Fruit fly (Drosophila melanogaster) whole organism, embryonic: Measurements from ENCODE around the gene IKKbeta.
A peak's percentile ranks its signal among the peaks of the same experiment; 100 is the strongest.

Experiments used
- Abd-B ChIP-seq: fragments of 200-800 bp; sonication (Bioruptor generic); optimal IDR thresholded peaks from 2 replicates; lab custom pipeline; 2018; ENCODE audit warnings: missing biosample characterization, mild to moderate bottlenecking, missing genetic modification characterization, moderate library complexity
- Atf-2 ChIP-seq: fragments of 200-800 bp; sonication (Bioruptor generic); optimal IDR thresholded peaks from 2 replicates; lab custom pipeline; 2016; ENCODE audit warnings: missing biosample characterization, missing genetic modification characterization
- Atf3 ChIP-seq: fragments of 200-800 bp; sonication (Bioruptor generic); optimal IDR thresholded peaks from 3 replicates; lab custom pipeline; 2016; ENCODE audit warnings: missing biosample characterization, missing genetic modification characterization
- Awh ChIP-seq: fragments of 200-800 bp; sonication (Bioruptor generic); IDR thresholded peaks from 2 replicates; pipeline ENCODE4, ENCODE4 v1.3.6; 2022; ENCODE audit warnings: missing biosample characterization, missing genetic modification characterization
- Bdp1 ChIP-seq: fragments of 200-800 bp; sonication (Bioruptor generic); optimal IDR thresholded peaks from 3 replicates; lab custom pipeline; 2016; ENCODE audit warnings: missing biosample characterization, missing genetic modification characterization
- CG10147 ChIP-seq: fragments of 200-800 bp; sonication (Bioruptor generic); optimal IDR thresholded peaks from 2 replicates; lab custom pipeline; 2019; ENCODE audit warnings: missing biosample characterization, mild to moderate bottlenecking, missing genetic modification characterization, moderate library complexity
- CG1024 ChIP-seq: fragments of 200-800 bp; sonication (Bioruptor generic); IDR thresholded peaks from 2 replicates; pipeline ENCODE4 v1.3.6; 2022; ENCODE audit warnings: missing biosample characterization, missing genetic modification characterization
- CG13123 ChIP-seq: fragments of 200-800 bp; sonication (Bioruptor generic); optimal IDR thresholded peaks from 2 replicates; lab custom pipeline; 2016; ENCODE audit warnings: missing biosample characterization, missing genetic modification characterization
- CG13424 ChIP-seq: fragments of 200-800 bp; sonication (Bioruptor generic); optimal IDR thresholded peaks from 2 replicates; lab custom pipeline; 2019; ENCODE audit warnings: missing biosample characterization, mild to moderate bottlenecking, missing genetic modification characterization, moderate library complexity
- CG14965 ChIP-seq: fragments of 200-800 bp; sonication (Bioruptor generic); optimal IDR thresholded peaks from 2 replicates; lab custom pipeline; 2016; ENCODE audit warnings: missing biosample characterization, missing genetic modification characterization, borderline replicate concordance
- CG15269 ChIP-seq: fragments of 200-800 bp; sonication (Bioruptor generic); optimal IDR thresholded peaks from 2 replicates; lab custom pipeline; 2018; ENCODE audit warnings: missing biosample characterization, mild to moderate bottlenecking, missing genetic modification characterization, moderate library complexity
- CG16863 ChIP-seq: fragments of 200-800 bp; sonication (Bioruptor generic); optimal IDR thresholded peaks from 3 replicates; lab custom pipeline; 2016; ENCODE audit warnings: missing biosample characterization, missing genetic modification characterization
- CG18011 ChIP-seq: fragments of 200-800 bp; sonication (Bioruptor generic); optimal IDR thresholded peaks from 2 replicates; lab custom pipeline; 2017; ENCODE audit warnings: missing biosample characterization, missing genetic modification characterization, mild to moderate bottlenecking, moderate library complexity, missing genotype
- CG18764 ChIP-seq: fragments of 200-800 bp; sonication (Bioruptor generic); optimal IDR thresholded peaks from 3 replicates; lab custom pipeline; 2016; ENCODE audit warnings: missing biosample characterization, missing genetic modification characterization
- CG2116 ChIP-seq: fragments of 200-800 bp; sonication (Bioruptor generic); optimal IDR thresholded peaks from 3 replicates; lab custom pipeline; 2018; ENCODE audit warnings: missing biosample characterization, mild to moderate bottlenecking, missing genetic modification characterization
- CG33557 ChIP-seq: fragments of 200-800 bp; sonication (Bioruptor generic); optimal IDR thresholded peaks from 2 replicates; lab custom pipeline; 2019; ENCODE audit warnings: missing biosample characterization, mild to moderate bottlenecking, missing genetic modification characterization, moderate library complexity
- CG4617 ChIP-seq: fragments of 200-800 bp; sonication (Bioruptor generic); optimal IDR thresholded peaks from 3 replicates; lab custom pipeline; 2016; ENCODE audit warnings: missing biosample characterization, missing genetic modification characterization, borderline replicate concordance
- CG4854 ChIP-seq: fragments of 200-800 bp; sonication (Bioruptor generic); optimal IDR thresholded peaks from 2 replicates; lab custom pipeline; 2016; ENCODE audit warnings: missing biosample characterization, missing genetic modification characterization, inconsistent platforms
- CG7271 ChIP-seq: fragments of 200-800 bp; sonication (Bioruptor generic); optimal IDR thresholded peaks from 2 replicates; lab custom pipeline; 2018; ENCODE audit warnings: missing biosample characterization, mild to moderate bottlenecking, missing genetic modification characterization, moderate library complexity
- CG7745 ChIP-seq: fragments of 200-800 bp; sonication (Bioruptor generic); optimal IDR thresholded peaks from 2 replicates; lab custom pipeline; 2018; ENCODE audit warnings: missing biosample characterization, mild to moderate bottlenecking, missing genetic modification characterization, moderate library complexity
- CG7786 ChIP-seq: fragments of 200-800 bp; sonication (Bioruptor generic); optimal IDR thresholded peaks from 2 replicates; lab custom pipeline; 2016; ENCODE audit warnings: missing biosample characterization, missing genetic modification characterization
- CG7987 ChIP-seq: fragments of 200-800 bp; sonication (Bioruptor generic); optimal IDR thresholded peaks from 2 replicates; lab custom pipeline; 2018; ENCODE audit warnings: missing biosample characterization, mild to moderate bottlenecking, missing genetic modification characterization, moderate library complexity
- CG8089 ChIP-seq: fragments of 200-800 bp; sonication (Bioruptor generic); optimal IDR thresholded peaks from 3 replicates; lab custom pipeline; 2016; ENCODE audit warnings: missing biosample characterization, missing genetic modification characterization
- CG8944 ChIP-seq: fragments of 200-800 bp; sonication (Bioruptor generic); optimal IDR thresholded peaks from 3 replicates; lab custom pipeline; 2016; ENCODE audit warnings: missing biosample characterization, missing genetic modification characterization
- CG9932 ChIP-seq: fragments of 200-800 bp; sonication (Bioruptor generic); IDR thresholded peaks from 2 replicates; pipeline ENCODE4 v1.3.6; 2022; ENCODE audit warnings: missing biosample characterization, missing genetic modification characterization
- CoRest ChIP-seq: fragments of 200-800 bp; sonication (Bioruptor generic); optimal IDR thresholded peaks from 3 replicates; lab custom pipeline; 2018; ENCODE audit warnings: missing biosample characterization, mild to moderate bottlenecking, missing genetic modification characterization, moderate library complexity
- D19B ChIP-seq: fragments of 200-800 bp; sonication (Bioruptor generic); optimal IDR thresholded peaks from 2 replicates; lab custom pipeline; 2017; ENCODE audit warnings: missing biosample characterization, mild to moderate bottlenecking, missing genetic modification characterization
- Dip2 ChIP-seq: fragments of 200-800 bp; sonication (Bioruptor generic); IDR thresholded peaks from 2 replicates; pipeline ENCODE4 v1.3.6; 2022; ENCODE audit warnings: missing biosample characterization, missing genetic modification characterization
- Dip3 ChIP-seq: fragments of 200-800 bp; sonication (Bioruptor generic); optimal IDR thresholded peaks from 3 replicates; lab custom pipeline; 2016; ENCODE audit warnings: missing biosample characterization, missing genetic modification characterization
- H15 ChIP-seq: fragments of 200-800 bp; sonication (Bioruptor generic); IDR thresholded peaks from 3 replicates; pipeline ENCODE4 v1.3.6; 2022; ENCODE audit warnings: missing biosample characterization, missing genetic modification characterization
- HLH3B ChIP-seq: fragments of 200-800 bp; sonication (Bioruptor generic); IDR thresholded peaks from 2 replicates; pipeline ENCODE4 v1.3.6; 2022; ENCODE audit warnings: missing biosample characterization, missing genetic modification characterization
- Hr51 ChIP-seq, 2 experiments: fragments of 200-800 bp; sonication (Bioruptor generic); optimal IDR thresholded peaks; 2 replicates in 1 of 2; 3 replicates in 1 of 2; lab custom pipeline; 2016 to 2018; ENCODE audit warnings: missing biosample characterization in 2 of 2, missing genetic modification characterization in 2 of 2, mild to moderate bottlenecking in 1 of 2, moderate library complexity in 1 of 2
- Hsf ChIP-seq: fragments of 200-800 bp; sonication (Bioruptor generic); optimal IDR thresholded peaks from 3 replicates; lab custom pipeline; 2016; ENCODE audit warnings: missing biosample characterization, missing genetic modification characterization
- MESR4 ChIP-seq: fragments of 200-800 bp; sonication (Bioruptor generic); optimal IDR thresholded peaks from 2 replicates; lab custom pipeline; 2018; ENCODE audit warnings: missing biosample characterization, mild to moderate bottlenecking, missing genetic modification characterization, moderate library complexity
- PHDP ChIP-seq: fragments of 200-800 bp; sonication (Bioruptor generic); optimal IDR thresholded peaks from 3 replicates; lab custom pipeline; 2018; ENCODE audit warnings: missing biosample characterization, mild to moderate bottlenecking, missing genetic modification characterization, moderate library complexity
- Six4 ChIP-seq: fragments of 200-800 bp; sonication (Bioruptor generic); optimal IDR thresholded peaks from 2 replicates; lab custom pipeline; 2016; ENCODE audit warnings: missing biosample characterization, missing genetic modification characterization
- cato ChIP-seq: fragments of 200-800 bp; sonication (Bioruptor generic); optimal IDR thresholded peaks from 2 replicates; lab custom pipeline; 2016; ENCODE audit warnings: missing biosample characterization, missing genetic modification characterization, borderline replicate concordance
- ems ChIP-seq: fragments of 200-800 bp; sonication (Bioruptor generic); optimal IDR thresholded peaks from 3 replicates; lab custom pipeline; 2016; ENCODE audit warnings: missing biosample characterization, missing genetic modification characterization
- fd102C ChIP-seq: fragments of 200-800 bp; sonication (Bioruptor generic); optimal IDR thresholded peaks from 2 replicates; lab custom pipeline; 2018; ENCODE audit warnings: missing biosample characterization, mild to moderate bottlenecking, missing genetic modification characterization, moderate library complexity
- fru ChIP-seq: fragments of >200 bp; optimal IDR thresholded peaks from 2 replicates; lab custom pipeline; 2017
- gce ChIP-seq: fragments of 200-800 bp; sonication (Bioruptor generic); IDR thresholded peaks from 3 replicates; pipeline ENCODE4 v1.3.6; 2022; ENCODE audit warnings: missing biosample characterization, missing genetic modification characterization
- grau ChIP-seq: fragments of 200-800 bp; optimal IDR thresholded peaks from 3 replicates; lab custom pipeline; 2019; ENCODE audit warnings: missing biosample characterization, mild to moderate bottlenecking, missing genetic modification characterization, moderate library complexity
- insv ChIP-seq, 2 experiments: fragments of 200-800 bp; sonication (Bioruptor generic); optimal IDR thresholded peaks; 3 replicates each; lab custom pipeline; 2016 to 2018; ENCODE audit warnings: missing biosample characterization in 2 of 2, missing genetic modification characterization in 2 of 2
- klu ChIP-seq: fragments of 200-800 bp; sonication (Bioruptor generic); IDR thresholded peaks from 2 replicates; pipeline ENCODE4 v1.3.6; 2022; ENCODE audit warnings: missing biosample characterization, missing genetic modification characterization
- lilli ChIP-seq: fragments of 200-800 bp; sonication (Bioruptor generic); optimal IDR thresholded peaks from 3 replicates; lab custom pipeline; 2016; ENCODE audit warnings: missing biosample characterization, missing genetic modification characterization
- luna ChIP-seq: fragments of 200-800 bp; sonication (Bioruptor generic); optimal IDR thresholded peaks from 2 replicates; lab custom pipeline; 2016; ENCODE audit warnings: missing biosample characterization, missing genetic modification characterization
- mam ChIP-seq: fragments of 200-800 bp; sonication (Bioruptor generic); optimal IDR thresholded peaks from 3 replicates; lab custom pipeline; 2016; ENCODE audit warnings: missing biosample characterization, missing genetic modification characterization
- scrt ChIP-seq: fragments of 200-800 bp; sonication (Bioruptor generic); optimal IDR thresholded peaks from 2 replicates; lab custom pipeline; 2018; ENCODE audit warnings: missing biosample characterization, mild to moderate bottlenecking, missing genetic modification characterization, moderate library complexity
- zfh1 ChIP-seq: fragments of 200-800 bp; sonication (Bioruptor generic); IDR thresholded peaks from 3 replicates; pipeline ENCODE4 v1.3.6; 2022; ENCODE audit warnings: missing biosample characterization, missing genetic modification characterization

Gene IKKbeta

dm6 chr3R:16098333-16099267, 49.4 kb upstream of the IKKbeta start, which contains the start of the genes Mhcl and Akt (continued):
- no peak for TF ChIP-seq Hr51 (GFP tag; optimal IDR thresholded peaks at IDR 0.05; lab: Kevin White, UChicago)
- no peak for TF ChIP-seq CG1024 (GFP tag; lab: Robert Waterston, UW)
- TF ChIP-seq Dip3 (GFP tag; lab: Kevin White, UChicago), result no peak
- TF ChIP-seq CG16863 (GFP tag; lab: Kevin White, UChicago), result no peak
- TF ChIP-seq mam (GFP tag; lab: Kevin White, UChicago), result peak; percentile 37
- TF ChIP-seq D19B (GFP tag; lab: Kevin White, UChicago), result no peak
- no peak for TF ChIP-seq HLH3B (GFP tag; lab: Robert Waterston, UW)
- no peak for TF ChIP-seq Bdp1 (GFP tag; lab: Kevin White, UChicago)
- TF ChIP-seq CG14965 (GFP tag; lab: Kevin White, UChicago), result no peak
- peak; percentile 58 for TF ChIP-seq MESR4 (GFP tag; lab: Kevin White, UChicago)
- no peak for TF ChIP-seq Hsf (GFP tag; lab: Kevin White, UChicago)
- no peak for TF ChIP-seq CG7745 (tag; lab: Kevin White, UChicago)
- peak; percentile 32 for TF ChIP-seq lilli (GFP tag; lab: Kevin White, UChicago)
- TF ChIP-seq CG8089 (GFP tag; lab: Kevin White, UChicago), result no peak
- TF ChIP-seq fru (lab: Kevin White, UChicago), result no peak
- TF ChIP-seq CG13424, result peak; percentile 11
- TF ChIP-seq CG13123 (GFP tag; lab: Kevin White, UChicago), result no peak
- TF ChIP-seq cato (GFP tag; lab: Kevin White, UChicago), result no peak
- no peak for TF ChIP-seq CG33557 (GFP tag; lab: Kevin White, UChicago)
- no peak for TF ChIP-seq Dip2 (GFP tag; lab: Robert Waterston, UW)
- no peak for TF ChIP-seq CG7786 (GFP tag; lab: Kevin White, UChicago)
- peak; percentile 29; the same call in 1 of the 3 replicates for TF ChIP-seq zfh1
- no peak for TF ChIP-seq CG7271 (tag; lab: Kevin White, UChicago)
- peak in 1 of 2 experiments; percentile 55 for TF ChIP-seq insv (GFP tag; optimal IDR thresholded peaks at IDR 0.05; lab: Kevin White, UChicago)
- TF ChIP-seq CG4854 (GFP tag; lab: Kevin White, UChicago), result no peak
- TF ChIP-seq CG9932, result peak; percentile 65
- no peak for TF ChIP-seq Awh (GFP tag; lab: Robert Waterston, UW)
- peak; percentile 52 for TF ChIP-seq CoRest
- no peak for TF ChIP-seq fd102C
- TF ChIP-seq CG8944, result no peak
- TF ChIP-seq CG7987 (GFP tag; lab: Kevin White, UChicago), result no peak
- no peak for TF ChIP-seq CG18011
- TF ChIP-seq Six4, result peak; percentile 32
- no peak for TF ChIP-seq luna (GFP tag; lab: Kevin White, UChicago)
- no peak for TF ChIP-seq CG15269 (tag; lab: Kevin White, UChicago)
- peak; percentile 19 for TF ChIP-seq ems (GFP tag; lab: Kevin White, UChicago)
- TF ChIP-seq CG2116 (GFP tag; lab: Kevin White, UChicago), result peak; percentile 74
- TF ChIP-seq H15 (GFP tag; lab: Robert Waterston, UW), result no peak; the same call in 2 of the 3 replicates
- no peak for TF ChIP-seq CG10147 (GFP tag; lab: Kevin White, UChicago)
- TF ChIP-seq Atf3 (GFP tag; lab: Kevin White, UChicago), result no peak
- no peak for TF ChIP-seq klu (GFP tag; lab: Robert Waterston, UW)
- no peak for TF ChIP-seq gce (GFP tag; lab: Robert Waterston, UW)
- no peak for TF ChIP-seq CG18764
- peak; percentile 47 for TF ChIP-seq Abd-B (GFP tag; lab: Kevin White, UChicago)
- TF ChIP-seq grau (tag; lab: Kevin White, UChicago), result peak; percentile 35
- no peak for TF ChIP-seq scrt (GFP tag; lab: Kevin White, UChicago)
- peak; percentile 60 for TF ChIP-seq CG4617 (GFP tag; lab: Kevin White, UChicago)
- TF ChIP-seq PHDP (tag; lab: Kevin White, UChicago), result no peak
- no peak for TF ChIP-seq Atf-2 (GFP tag; lab: Kevin White, UChicago)
